Worm (Caenorhabditis elegans) whole organism, L1 larva: Measurements from ENCODE around the gene scl-13.

Source experiments
- ets-5 ChIP-seq: fragments of 200-800 bp; sonication (Bioruptor generic); IDR thresholded peaks from 2 replicates; pipeline ENCODE4 v1.3.6; 2022; ENCODE audit warnings: missing genetic modification characterization, missing compliant biosample characterization
- skn-1 ChIP-seq: fragments of 150-350 bp; optimal IDR thresholded peaks from 2 replicates; lab custom pipeline; 2014; ENCODE audit warnings: missing biosample characterization, missing genetic modification characterization

DNA sequence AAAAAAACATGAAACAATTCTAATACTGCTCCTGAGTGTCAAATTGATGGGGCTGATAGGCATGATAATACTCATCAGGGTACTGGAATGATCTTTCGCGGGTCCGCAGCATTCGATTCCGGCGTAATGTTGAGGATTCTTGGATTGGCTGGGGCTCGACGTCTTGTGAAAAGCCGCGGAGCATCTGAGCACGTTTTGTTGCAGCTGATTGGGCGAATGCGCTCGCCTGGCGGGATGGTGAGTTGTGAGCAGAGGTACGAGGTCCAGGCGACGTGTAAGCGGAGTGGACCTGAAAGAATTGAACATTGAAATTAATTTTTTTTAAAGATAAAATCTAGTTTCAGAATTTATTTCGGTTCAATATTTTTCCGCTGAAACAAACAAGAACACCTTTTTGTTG is 2.6 kb upstream of the scl-13 start:
- TF ChIP-seq skn-1 (no peak), ets-5 (GFP tag; lab: Robert Waterston, UW) (no peak)
